Worm (Caenorhabditis elegans) whole organism, mixed stage, embryonic: ENCODE measurements around the gene srd-39.

ENCODE experiments used
- cnd-1 ChIP-seq: fragments of 200-800 bp; sonication (Bioruptor generic); optimal IDR thresholded peaks from 2 replicates; lab custom pipeline; 2018; ENCODE audit warnings: mild to moderate bottlenecking, missing genetic modification characterization, missing compliant biosample characterization
- ham-2 ChIP-seq: fragments of 200-800 bp; sonication (Bioruptor generic); optimal IDR thresholded peaks from 2 replicates; lab custom pipeline; 2018; ENCODE audit warnings: mild to moderate bottlenecking, missing genetic modification characterization, missing compliant biosample characterization
- nhr-237 ChIP-seq: fragments of 150-350 bp; optimal IDR thresholded peaks from 2 replicates; lab custom pipeline; 2014; ENCODE audit warnings: missing biosample characterization, missing genetic modification characterization
- nhr-28 ChIP-seq: fragments of 150-350 bp; optimal IDR thresholded peaks from 2 replicates; lab custom pipeline; 2014; ENCODE audit warnings: missing biosample characterization, missing genetic modification characterization
- nhr-76 ChIP-seq: sonication (generic microtip); optimal IDR thresholded peaks from 2 replicates; lab custom pipeline; 2017; ENCODE audit warnings: missing biosample characterization, missing genetic modification characterization
- ztf-11 ChIP-seq: fragments of 150-350 bp; optimal IDR thresholded peaks from 2 replicates; lab custom pipeline; 2014; ENCODE audit warnings: missing biosample characterization, missing genetic modification characterization

DNA sequence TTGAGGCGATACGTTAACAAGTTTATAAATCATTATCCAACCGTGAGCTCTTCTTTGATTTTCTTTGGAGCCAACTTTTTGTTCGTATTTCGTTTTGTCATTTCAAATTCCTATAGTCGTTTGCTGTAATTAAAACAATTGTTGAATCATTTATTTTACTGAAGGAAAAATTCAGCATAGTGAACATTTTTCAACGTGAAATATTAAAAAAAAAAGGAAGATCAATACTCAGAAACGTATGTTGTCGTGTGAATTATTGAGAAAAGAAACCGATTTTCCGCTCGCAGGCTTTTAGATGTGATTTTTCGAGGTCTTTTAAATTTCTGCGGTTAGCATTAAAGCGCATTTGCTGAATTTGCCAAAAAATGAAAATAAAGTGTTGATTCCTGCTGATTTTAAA, 21.5 kb downstream of the srd-39 start, which contains the start of gene phf-33:
- TF ChIP-seq nhr-237 (tag; lab: Kevin White, UChicago) (no peak), cnd-1 (tag; lab: Kevin White, UChicago) (no peak), ham-2 (GFP tag; lab: Kevin White, UChicago) (no peak), nhr-76 (tag; lab: Kevin White, UChicago) (no peak), nhr-28 (tag; lab: Kevin White, UChicago) (no peak), ztf-11 (tag; lab: Kevin White, UChicago) (no peak)
